Fruit fly (Drosophila melanogaster) whole organism, embryonic: Measurements from ENCODE around the gene CG9166.

Source experiments
- Abd-B ChIP-seq: fragments of 200-800 bp; sonication (Bioruptor generic); optimal IDR thresholded peaks from 2 replicates; lab custom pipeline; 2018; ENCODE audit warnings: missing biosample characterization, mild to moderate bottlenecking, missing genetic modification characterization, moderate library complexity
- CG16813 ChIP-seq: fragments of 200-800 bp; sonication (Bioruptor generic); IDR thresholded peaks from 3 replicates; pipeline ENCODE4 v1.3.6; 2022; ENCODE audit warnings: missing biosample characterization, missing genetic modification characterization; ENCODE audit not compliant: partially characterized antibody
- CG4360 ChIP-seq: fragments of 200-800 bp; sonication (Bioruptor generic); IDR thresholded peaks from 2 replicates; pipeline ENCODE4 v1.3.6; 2022; ENCODE audit warnings: missing biosample characterization, missing genetic modification characterization
- CG4730 ChIP-seq: fragments of 200-800 bp; sonication (Bioruptor generic); IDR thresholded peaks from 2 replicates; pipeline ENCODE4 v1.3.6; 2022; ENCODE audit warnings: missing biosample characterization, missing genetic modification characterization
- CG8290 ChIP-seq, 3 experiments: fragments of 200-800 bp; sonication (Bioruptor generic); optimal IDR thresholded peaks; 2 replicates each; lab custom pipeline; 2016 to 2019; ENCODE audit warnings: missing biosample characterization in 3 of 3, missing genetic modification characterization in 3 of 3, mild to moderate bottlenecking in 2 of 3, moderate library complexity in 1 of 3
- CG8478 ChIP-seq: fragments of >200 bp; optimal IDR thresholded peaks from 2 replicates; lab custom pipeline; 2018
- CG8765 ChIP-seq: fragments of 200-800 bp; sonication (Bioruptor generic); IDR thresholded peaks from 2 replicates; pipeline ENCODE4 v1.3.6; 2022; ENCODE audit warnings: missing biosample characterization, missing genetic modification characterization
- Jarid2 ChIP-seq: fragments of 200-800 bp; sonication (Bioruptor generic); optimal IDR thresholded peaks from 3 replicates; lab custom pipeline; 2017; ENCODE audit warnings: mild to moderate bottlenecking, missing biosample characterization, missing genetic modification reagents, missing genetic modification characterization
- lmd ChIP-seq: fragments of 200-800 bp; sonication (Bioruptor generic); IDR thresholded peaks from 2 replicates; pipeline ENCODE4 v1.3.6; 2022; ENCODE audit warnings: missing biosample characterization, missing genetic modification characterization
- phol ChIP-seq: fragments of 200-800 bp; sonication (Bioruptor generic); optimal IDR thresholded peaks from 3 replicates; lab custom pipeline; 2018; ENCODE audit warnings: missing biosample characterization, mild to moderate bottlenecking, missing genetic modification characterization, moderate library complexity

dm6 chr3L:1329724-1330123, 21.2 kb upstream of the CG9166 start, which contains the start of gene ND-ACP:
- TF ChIP-seq CG8290 (GFP tag; optimal IDR thresholded peaks at IDR 0.05; lab: Kevin White, UChicago), result no peak
- no peak for TF ChIP-seq CG8290 (tag; optimal IDR thresholded peaks at IDR 0.05; lab: Kevin White, UChicago)
- no peak for TF ChIP-seq lmd (GFP tag; lab: Robert Waterston, UW)
- TF ChIP-seq CG16813, result no peak
- TF ChIP-seq Jarid2, result no peak
- TF ChIP-seq CG4360, result no peak
- no peak for TF ChIP-seq CG8765
- TF ChIP-seq phol, result peak; percentile 23
- TF ChIP-seq CG4730 (GFP tag; lab: Robert Waterston, UW), result no peak
- no peak for TF ChIP-seq CG8478
- no peak for TF ChIP-seq Abd-B (GFP tag; lab: Kevin White, UChicago)
